Worm (Caenorhabditis elegans) whole organism, young adult: ENCODE results near the gene W05B10.3.

Experiments used
- B0261.1 ChIP-seq: sonication (generic microtip); optimal IDR thresholded peaks from 2 replicates; lab custom pipeline; 2016; ENCODE audit warnings: mild to moderate bottlenecking, missing genetic modification characterization, moderate library complexity, missing compliant biosample characterization
- C06A6.2 ChIP-seq: fragments of 200-800 bp; sonication (Bioruptor generic); conservative IDR thresholded peaks from 2 replicates; pipeline ENCODE4 v1.3.6; 2022; ENCODE audit warnings: missing genetic modification characterization, missing compliant biosample characterization
- C17E4.6 ChIP-seq: fragments of 200-800 bp; sonication (Bioruptor generic); IDR thresholded peaks from 2 replicates; pipeline ENCODE4 v1.3.6; 2022; ENCODE audit warnings: missing genetic modification reagents, missing genetic modification characterization, missing compliant biosample characterization
- D2030.7 ChIP-seq: fragments of 200-800 bp; sonication (Bioruptor generic); IDR thresholded peaks from 2 replicates; pipeline ENCODE4 v1.3.6; 2022; ENCODE audit warnings: missing genetic modification reagents, missing genetic modification characterization, missing compliant biosample characterization
- F33H1.4 ChIP-seq: fragments of 200-800 bp; sonication (Bioruptor generic); IDR thresholded peaks from 2 replicates; pipeline ENCODE4 v1.3.6; 2022; ENCODE audit warnings: missing genetic modification reagents, missing genetic modification characterization, missing compliant biosample characterization
- F39B2.1 ChIP-seq: fragments of 200-800 bp; sonication (Bioruptor generic); IDR thresholded peaks from 2 replicates; pipeline ENCODE4 v1.3.6; 2022; ENCODE audit warnings: missing genetic modification reagents, missing genetic modification characterization, missing compliant biosample characterization
- F52B5.7 ChIP-seq: sonication (generic microtip); optimal IDR thresholded peaks from 2 replicates; lab custom pipeline; 2016; ENCODE audit warnings: mild to moderate bottlenecking, missing genetic modification characterization, missing compliant biosample characterization
- akir-1 ChIP-seq: fragments of 200-800 bp; sonication (Bioruptor generic); optimal IDR thresholded peaks from 2 replicates; lab custom pipeline; 2018; ENCODE audit warnings: mild to moderate bottlenecking, missing genetic modification characterization, moderate library complexity, missing compliant biosample characterization
- atf-7 ChIP-seq: sonication (generic microtip); optimal IDR thresholded peaks from 2 replicates; lab custom pipeline; 2017; ENCODE audit warnings: mild to moderate bottlenecking, missing genetic modification characterization, missing compliant biosample characterization
- bed-1 ChIP-seq: fragments of 200-800 bp; sonication (Bioruptor generic); IDR thresholded peaks from 2 replicates; pipeline ENCODE4 v1.3.6; 2022; ENCODE audit warnings: missing genetic modification reagents, missing genetic modification characterization, missing compliant biosample characterization
- bed-2 ChIP-seq: fragments of 200-800 bp; sonication (Bioruptor generic); IDR thresholded peaks from 2 replicates; pipeline ENCODE4 v1.3.6; 2022; ENCODE audit warnings: missing genetic modification reagents, missing genetic modification characterization, missing compliant biosample characterization
- ceh-100 ChIP-seq: fragments of 200-800 bp; sonication (Bioruptor generic); IDR thresholded peaks from 2 replicates; pipeline ENCODE4 v1.3.6; 2022; ENCODE audit warnings: missing genetic modification reagents, missing genetic modification characterization, missing compliant biosample characterization
- ceh-27 ChIP-seq: fragments of 200-800 bp; sonication (Bioruptor generic); optimal IDR thresholded peaks from 2 replicates; lab custom pipeline; 2018; ENCODE audit warnings: mild to moderate bottlenecking, missing genetic modification characterization, moderate library complexity, missing compliant biosample characterization
- ceh-58 ChIP-seq: fragments of 200-800 bp; sonication (Bioruptor generic); IDR thresholded peaks from 2 replicates; pipeline ENCODE4 v1.3.6; 2022; ENCODE audit warnings: missing genetic modification characterization, missing compliant biosample characterization
- ceh-79 ChIP-seq: sonication (generic microtip); optimal IDR thresholded peaks from 2 replicates; lab custom pipeline; 2017; ENCODE audit warnings: mild to moderate bottlenecking, missing genetic modification characterization, missing compliant biosample characterization
- ceh-91 ChIP-seq: fragments of 200-800 bp; sonication (Bioruptor generic); IDR thresholded peaks from 2 replicates; pipeline ENCODE4 v1.3.6; 2022; ENCODE audit warnings: missing genetic modification reagents, missing genetic modification characterization, missing compliant biosample characterization
- efl-1 ChIP-seq: fragments of 150-350 bp; optimal IDR thresholded peaks from 2 replicates; lab custom pipeline; 2014; ENCODE audit warnings: missing biosample characterization, missing genetic modification reagents, missing genetic modification characterization
- ets-4 ChIP-seq: fragments of 200-800 bp; sonication (Bioruptor generic); optimal IDR thresholded peaks from 2 replicates; lab custom pipeline; 2018; ENCODE audit warnings: mild to moderate bottlenecking, missing genetic modification characterization, missing compliant biosample characterization
- hmg-1.2 ChIP-seq: fragments of 200-800 bp; sonication (Bioruptor generic); IDR thresholded peaks from 2 replicates; pipeline ENCODE4 v1.3.6; 2022; ENCODE audit warnings: missing genetic modification reagents, missing genetic modification characterization, missing compliant biosample characterization
- hsf-1 ChIP-seq: fragments of 200-800 bp; sonication (Bioruptor generic); IDR thresholded peaks from 2 replicates; pipeline ENCODE4 v1.3.6; 2022; ENCODE audit warnings: missing genetic modification reagents, missing genetic modification characterization, missing compliant biosample characterization
- lin-54 ChIP-seq: fragments of 200-800 bp; sonication (Bioruptor generic); optimal IDR thresholded peaks from 2 replicates; lab custom pipeline; 2018; ENCODE audit warnings: mild to moderate bottlenecking, missing genetic modification characterization, missing compliant biosample characterization
- lir-1 ChIP-seq: fragments of 200-800 bp; sonication (Bioruptor generic); conservative IDR thresholded peaks from 2 replicates; pipeline ENCODE4 v1.3.6; 2022; ENCODE audit warnings: missing genetic modification reagents, missing genetic modification characterization, missing compliant biosample characterization
- lsl-1 ChIP-seq: fragments of 200-800 bp; sonication (Bioruptor generic); optimal IDR thresholded peaks from 2 replicates; lab custom pipeline; 2018; ENCODE audit warnings: mild to moderate bottlenecking, missing genetic modification characterization, moderate library complexity, missing compliant biosample characterization
- madf-10 ChIP-seq: sonication (generic microtip); optimal IDR thresholded peaks from 2 replicates; lab custom pipeline; 2016; ENCODE audit warnings: mild to moderate bottlenecking, missing genetic modification characterization, missing compliant biosample characterization
- madf-3 ChIP-seq: fragments of 200-800 bp; sonication (Bioruptor generic); IDR thresholded peaks from 2 replicates; pipeline ENCODE4 v1.3.6; 2022; ENCODE audit warnings: missing genetic modification reagents, missing genetic modification characterization, missing compliant biosample characterization
- madf-6 ChIP-seq: fragments of 200-800 bp; sonication (Bioruptor generic); IDR thresholded peaks from 2 replicates; pipeline ENCODE4 v1.3.6; 2022; ENCODE audit warnings: missing genetic modification reagents, missing genetic modification characterization, missing compliant biosample characterization
- madf-8 ChIP-seq: fragments of 200-800 bp; sonication (Bioruptor generic); conservative IDR thresholded peaks from 2 replicates; pipeline ENCODE4 v1.3.6; 2022; ENCODE audit warnings: missing genetic modification reagents, missing genetic modification characterization, missing compliant biosample characterization
- mes-4 ChIP-seq: sonication (generic microtip); optimal IDR thresholded peaks from 2 replicates; lab custom pipeline; 2016; ENCODE audit warnings: missing genotype, missing genetic modification characterization, missing compliant biosample characterization
- nhr-27 ChIP-seq: fragments of 200-800 bp; sonication (Bioruptor generic); optimal IDR thresholded peaks from 2 replicates; lab custom pipeline; 2018; ENCODE audit warnings: mild to moderate bottlenecking, missing genetic modification characterization, moderate library complexity, missing compliant biosample characterization
- nhr-90 ChIP-seq: sonication (generic microtip); optimal IDR thresholded peaks from 2 replicates; lab custom pipeline; 2016; ENCODE audit warnings: missing genotype, mild to moderate bottlenecking, missing genetic modification characterization, missing compliant biosample characterization
- pbrm-1 ChIP-seq: fragments of 200-800 bp; sonication (Bioruptor generic); IDR thresholded peaks from 2 replicates; pipeline ENCODE4 v1.3.6; 2022; ENCODE audit warnings: missing genetic modification reagents, missing genetic modification characterization, missing compliant biosample characterization
- rcor-1 ChIP-seq: fragments of 200-800 bp; sonication (Bioruptor generic); IDR thresholded peaks from 2 replicates; pipeline ENCODE4 v1.3.6; 2022; ENCODE audit warnings: missing genetic modification reagents, missing genetic modification characterization, missing compliant biosample characterization
- snpc-1.3 ChIP-seq: sonication (generic microtip); optimal IDR thresholded peaks from 2 replicates; lab custom pipeline; 2017; ENCODE audit warnings: missing genetic modification characterization, mild to moderate bottlenecking, missing compliant biosample characterization, antibody characterized with exemption, moderate library complexity, missing genotype, missing genetic modification reagents; ENCODE audit not compliant: insufficient read depth
- snpc-3.4 ChIP-seq: sonication (generic microtip); optimal IDR thresholded peaks from 2 replicates; lab custom pipeline; 2017; ENCODE audit warnings: missing genetic modification characterization, mild to moderate bottlenecking, missing compliant biosample characterization, antibody characterized with exemption, moderate library complexity, missing genotype, missing genetic modification reagents
- snpc-4 ChIP-seq, 5 experiments: fragments of 150-350 bp in 1 of 5; sonication (generic microtip) in 4 of 5; optimal IDR thresholded peaks; 2 replicates each; lab custom pipeline; 2014 to 2018; ENCODE audit warnings: missing genetic modification characterization in 5 of 5, missing biosample characterization in 3 of 5, antibody characterized with exemption in 2 of 5, mild to moderate bottlenecking in 2 of 5, missing compliant biosample characterization in 2 of 5, missing genotype in 2 of 5, moderate library complexity in 2 of 5, missing genetic modification reagents in 1 of 5
- tbp1 ChIP-seq: fragments of 200-800 bp; sonication (Bioruptor generic); optimal IDR thresholded peaks from 2 replicates; lab custom pipeline; 2018; ENCODE audit warnings: mild to moderate bottlenecking, missing genetic modification characterization, missing compliant biosample characterization
- tbx-9 ChIP-seq: sonication (generic microtip); optimal IDR thresholded peaks from 2 replicates; lab custom pipeline; 2016; ENCODE audit warnings: borderline replicate concordance, missing genetic modification characterization, inconsistent platforms, missing compliant biosample characterization
- tlf-1 ChIP-seq: fragments of 200-800 bp; sonication (Bioruptor generic); optimal IDR thresholded peaks from 2 replicates; lab custom pipeline; 2018; ENCODE audit warnings: mild to moderate bottlenecking, missing genetic modification characterization, missing compliant biosample characterization
- xnd-1 ChIP-seq: sonication (generic microtip); optimal IDR thresholded peaks from 2 replicates; lab custom pipeline; 2016; ENCODE audit warnings: missing genotype, missing genetic modification reagents, missing genetic modification characterization, missing compliant biosample characterization
- zim-3 ChIP-seq: sonication (generic microtip); optimal IDR thresholded peaks from 2 replicates; lab custom pipeline; 2017; ENCODE audit warnings: mild to moderate bottlenecking, missing genetic modification characterization, moderate library complexity, missing compliant biosample characterization
- ztf-18 ChIP-seq: sonication (generic microtip); optimal IDR thresholded peaks from 2 replicates; lab custom pipeline; 2016; ENCODE audit warnings: missing genotype, mild to moderate bottlenecking, missing genetic modification characterization, missing compliant biosample characterization
- ztf-26 ChIP-seq: sonication (generic microtip); optimal IDR thresholded peaks from 2 replicates; lab custom pipeline; 2017; ENCODE audit warnings: missing genetic modification characterization, missing compliant biosample characterization
- ztf-3 ChIP-seq: fragments of 200-800 bp; sonication (Bioruptor generic); optimal IDR thresholded peaks from 2 replicates; lab custom pipeline; 2018; ENCODE audit warnings: mild to moderate bottlenecking, missing genetic modification characterization, missing compliant biosample characterization

The W05B10.3 gene

ce11 chrV:12663386-12663785 is 1.9 kb upstream of the W05B10.3 start:
- TF ChIP-seq efl-1 (GFP tag; lab: Kevin White, UChicago) (no peak), ceh-79 (tag; lab: Kevin White, UChicago) (no peak), mes-4 (tag; lab: Kevin White, UChicago) (no peak)

ce11 chrV:12660280-12660818 is 1.2 kb downstream of the W05B10.3 start, which contains the start of gene his-74:
his-74 (minus strand) TSS chrV:12660330.
- TF ChIP-seq nhr-90: no peak
- TF ChIP-seq bed-1: no peak
- TF ChIP-seq D2030.7 (GFP tag; lab: Robert Waterston, UW): peak; percentile 51; the same call in 1 of the 2 replicates
- TF ChIP-seq madf-6 (GFP tag; lab: Robert Waterston, UW): peak; percentile 84
- TF ChIP-seq F33H1.4 (GFP tag; lab: Robert Waterston, UW): peak; percentile 77
- 0 out of 2 replicates have a peak, but pooled peaks have one; percentile 9 for TF ChIP-seq hmg-1.2 (GFP tag; lab: Robert Waterston, UW)
- 0 out of 2 replicates have a peak, but pooled peaks have one; percentile 26 for TF ChIP-seq ceh-91 (GFP tag; lab: Robert Waterston, UW)
- peak; percentile 47 for TF ChIP-seq xnd-1 (tag; lab: Kevin White, UChicago)
- peak; percentile 15 for TF ChIP-seq snpc-3.4 (tag; lab: Kevin White, UChicago)
- no peak for TF ChIP-seq ceh-27 (GFP tag; lab: Kevin White, UChicago)
- TF ChIP-seq madf-8 (GFP tag; lab: Robert Waterston, UW): peak; percentile 34; the same call in 1 of the 2 replicates
- TF ChIP-seq zim-3 (tag; lab: Kevin White, UChicago): no peak
- TF ChIP-seq lsl-1 (GFP tag; lab: Kevin White, UChicago): peak; percentile 88
- peak; percentile 14 for TF ChIP-seq lin-54

ce11 chrV:12659426-12659825 is 2.1 kb downstream of the W05B10.3 start, which contains the start of gene ccch-3:
ccch-3 (minus strand) TSS chrV:12659687.
- TF ChIP-seq madf-3 (peak; percentile 83), F39B2.1 (GFP tag; lab: Robert Waterston, UW) (no peak), C06A6.2 (GFP tag; lab: Robert Waterston, UW) (no peak), ceh-58 (GFP tag; lab: Robert Waterston, UW) (no peak), ceh-27 (GFP tag; lab: Kevin White, UChicago) (peak; percentile 67), madf-10 (tag; lab: Kevin White, UChicago) (peak; percentile 27), snpc-1.3 (tag; lab: Kevin White, UChicago) (peak; percentile 36), lir-1 (0 out of 2 replicates have a peak, but pooled peaks have one; percentile 46), C17E4.6 (GFP tag; lab: Robert Waterston, UW) (peak; percentile 22; the same call in 1 of the 2 replicates), pbrm-1 (GFP tag; lab: Robert Waterston, UW) (peak; percentile 67; the same call in 1 of the 2 replicates), rcor-1 (GFP tag; lab: Robert Waterston, UW) (peak; percentile 71), madf-6 (GFP tag; lab: Robert Waterston, UW) (peak; percentile 73), snpc-4 (GFP tag; optimal IDR thresholded peaks at IDR 0.05; lab: Kevin White, UChicago) (peak; percentile 7), snpc-4 (tag; optimal IDR thresholded peaks at IDR 0.05; lab: Kevin White, UChicago) (peak in 3 of 4 experiments; percentile 43 to 60 (median 52)), mes-4 (tag; lab: Kevin White, UChicago) (no peak), F52B5.7 (no peak), ztf-26 (no peak), atf-7 (tag; lab: Kevin White, UChicago) (peak; percentile 65), ztf-3 (GFP tag; lab: Kevin White, UChicago) (no peak), nhr-27 (tag; lab: Kevin White, UChicago) (no peak), ets-4 (GFP tag; lab: Kevin White, UChicago) (no peak), akir-1 (GFP tag; lab: Kevin White, UChicago) (no peak), ztf-18 (peak; percentile 90), lsl-1 (GFP tag; lab: Kevin White, UChicago) (peak; percentile 52), B0261.1 (tag; lab: Kevin White, UChicago) (peak; percentile 7), ceh-100 (GFP tag; lab: Robert Waterston, UW) (0 out of 2 replicates have a peak, but pooled peaks have one; percentile 9), tlf-1 (GFP tag; lab: Kevin White, UChicago) (peak; percentile 59), snpc-3.4 (tag; lab: Kevin White, UChicago) (peak; percentile 60), tbx-9 (no peak), bed-2 (GFP tag; lab: Robert Waterston, UW) (no peak), tbp1 (GFP tag; lab: Kevin White, UChicago) (peak; percentile 65), hsf-1 (GFP tag; lab: Robert Waterston, UW) (peak; percentile 60; the same call in 1 of the 2 replicates), hmg-1.2 (GFP tag; lab: Robert Waterston, UW) (peak; percentile 67)
